Worm (Caenorhabditis elegans) whole organism, mixed stage, embryonic: ENCODE measurements around the gene daf-41.

Experiments
- mab-5 ChIP-seq: fragments of 150-350 bp; optimal IDR thresholded peaks from 2 replicates; lab custom pipeline; 2014; ENCODE audit warnings: missing biosample characterization, missing genetic modification characterization
- nhr-76 ChIP-seq: sonication (generic microtip); optimal IDR thresholded peaks from 2 replicates; lab custom pipeline; 2017; ENCODE audit warnings: missing biosample characterization, missing genetic modification characterization
- sem-2 ChIP-seq: fragments of 200-800 bp; sonication (Bioruptor generic); optimal IDR thresholded peaks from 2 replicates; lab custom pipeline; 2018; ENCODE audit warnings: mild to moderate bottlenecking, missing genetic modification characterization, missing compliant biosample characterization

- TF ChIP-seq nhr-76 (tag; lab: Kevin White, UChicago) (no peak), mab-5 (tag; lab: Kevin White, UChicago) (no peak), sem-2 (no peak)
Measured at ce11 chrIII:5225321-5225720, 49.2 kb downstream of the daf-41 start, which contains the start of gene nex-1.
